Worm (Caenorhabditis elegans) whole organism, young adult: ENCODE results near the gene mpdu-1.

ENCODE experiments used
- D2030.7 ChIP-seq: fragments of 200-800 bp; sonication (Bioruptor generic); IDR thresholded peaks from 2 replicates; pipeline ENCODE4 v1.3.6; 2022; ENCODE audit warnings: missing genetic modification reagents, missing genetic modification characterization, missing compliant biosample characterization
- F22D6.2 ChIP-seq: sonication (generic microtip); optimal IDR thresholded peaks from 2 replicates; lab custom pipeline; 2016; ENCODE audit warnings: mild to moderate bottlenecking, missing genetic modification characterization, missing compliant biosample characterization
- F33H1.4 ChIP-seq: fragments of 200-800 bp; sonication (Bioruptor generic); IDR thresholded peaks from 2 replicates; pipeline ENCODE4 v1.3.6; 2022; ENCODE audit warnings: missing genetic modification reagents, missing genetic modification characterization, missing compliant biosample characterization
- F39B2.1 ChIP-seq: fragments of 200-800 bp; sonication (Bioruptor generic); IDR thresholded peaks from 2 replicates; pipeline ENCODE4 v1.3.6; 2022; ENCODE audit warnings: missing genetic modification reagents, missing genetic modification characterization, missing compliant biosample characterization
- F55B11.4 ChIP-seq: sonication (generic microtip); optimal IDR thresholded peaks from 2 replicates; lab custom pipeline; 2016; ENCODE audit warnings: missing compliant biosample characterization, missing genetic modification characterization, borderline replicate concordance; ENCODE audit not compliant: insufficient read depth
- T07F8.4 ChIP-seq: sonication (generic microtip); optimal IDR thresholded peaks from 2 replicates; lab custom pipeline; 2016; ENCODE audit warnings: mild to moderate bottlenecking, missing genetic modification characterization, moderate library complexity, missing compliant biosample characterization
- Y79H2A.3 ChIP-seq: fragments of 200-800 bp; sonication (Bioruptor generic); conservative IDR thresholded peaks from 2 replicates; pipeline ENCODE4 v1.3.6; 2022; ENCODE audit warnings: missing genetic modification reagents, missing genetic modification characterization, missing compliant biosample characterization
- aptf-3 ChIP-seq: fragments of 200-800 bp; sonication (Bioruptor generic); IDR thresholded peaks from 2 replicates; pipeline ENCODE4 v1.3.6; 2022; ENCODE audit warnings: missing genetic modification characterization, missing compliant biosample characterization
- atf-7 ChIP-seq: sonication (generic microtip); optimal IDR thresholded peaks from 2 replicates; lab custom pipeline; 2017; ENCODE audit warnings: mild to moderate bottlenecking, missing genetic modification characterization, missing compliant biosample characterization
- bed-1 ChIP-seq: fragments of 200-800 bp; sonication (Bioruptor generic); IDR thresholded peaks from 2 replicates; pipeline ENCODE4 v1.3.6; 2022; ENCODE audit warnings: missing genetic modification reagents, missing genetic modification characterization, missing compliant biosample characterization
- ccch-3 ChIP-seq: fragments of 200-800 bp; sonication (Bioruptor generic); optimal IDR thresholded peaks from 2 replicates; lab custom pipeline; 2018; ENCODE audit warnings: mild to moderate bottlenecking, missing genetic modification characterization, missing compliant biosample characterization
- cebp-2 ChIP-seq: fragments of 200-800 bp; sonication (Bioruptor generic); IDR thresholded peaks from 2 replicates; pipeline ENCODE4 v1.3.6; 2022; ENCODE audit warnings: missing genetic modification characterization, missing compliant biosample characterization
- ceh-27 ChIP-seq: fragments of 200-800 bp; sonication (Bioruptor generic); optimal IDR thresholded peaks from 2 replicates; lab custom pipeline; 2018; ENCODE audit warnings: mild to moderate bottlenecking, missing genetic modification characterization, moderate library complexity, missing compliant biosample characterization
- ceh-79 ChIP-seq: sonication (generic microtip); optimal IDR thresholded peaks from 2 replicates; lab custom pipeline; 2017; ENCODE audit warnings: mild to moderate bottlenecking, missing genetic modification characterization, missing compliant biosample characterization
- efl-1 ChIP-seq: fragments of 150-350 bp; optimal IDR thresholded peaks from 2 replicates; lab custom pipeline; 2014; ENCODE audit warnings: missing biosample characterization, missing genetic modification reagents, missing genetic modification characterization
- ets-4 ChIP-seq: fragments of 200-800 bp; sonication (Bioruptor generic); optimal IDR thresholded peaks from 2 replicates; lab custom pipeline; 2018; ENCODE audit warnings: mild to moderate bottlenecking, missing genetic modification characterization, missing compliant biosample characterization
- fkh-3 ChIP-seq: sonication (generic microtip); optimal IDR thresholded peaks from 2 replicates; lab custom pipeline; 2016; ENCODE audit warnings: mild to moderate bottlenecking, missing genetic modification characterization, missing compliant biosample characterization
- hrde-1 ChIP-seq: sonication (generic microtip); optimal IDR thresholded peaks from 2 replicates; lab custom pipeline; 2016; ENCODE audit warnings: missing genetic modification characterization, mild to moderate bottlenecking, missing compliant biosample characterization, moderate library complexity, missing genotype, missing genetic modification reagents, borderline replicate concordance
- hsf-1 ChIP-seq: fragments of 200-800 bp; sonication (Bioruptor generic); IDR thresholded peaks from 2 replicates; pipeline ENCODE4 v1.3.6; 2022; ENCODE audit warnings: missing genetic modification reagents, missing genetic modification characterization, missing compliant biosample characterization
- lag-1 ChIP-seq: fragments of 200-800 bp; sonication (Bioruptor generic); IDR thresholded peaks from 2 replicates; pipeline ENCODE4 v1.3.6; 2022; ENCODE audit warnings: missing genetic modification reagents, missing genetic modification characterization, missing compliant biosample characterization
- let-526 ChIP-seq: fragments of 200-800 bp; sonication (Bioruptor generic); IDR thresholded peaks from 2 replicates; pipeline ENCODE4 v1.3.6; 2022; ENCODE audit warnings: missing genetic modification reagents, missing genetic modification characterization, missing compliant biosample characterization
- lin-54 ChIP-seq: fragments of 200-800 bp; sonication (Bioruptor generic); optimal IDR thresholded peaks from 2 replicates; lab custom pipeline; 2018; ENCODE audit warnings: mild to moderate bottlenecking, missing genetic modification characterization, missing compliant biosample characterization
- lsl-1 ChIP-seq: fragments of 200-800 bp; sonication (Bioruptor generic); optimal IDR thresholded peaks from 2 replicates; lab custom pipeline; 2018; ENCODE audit warnings: mild to moderate bottlenecking, missing genetic modification characterization, moderate library complexity, missing compliant biosample characterization
- madf-6 ChIP-seq: fragments of 200-800 bp; sonication (Bioruptor generic); IDR thresholded peaks from 2 replicates; pipeline ENCODE4 v1.3.6; 2022; ENCODE audit warnings: missing genetic modification reagents, missing genetic modification characterization, missing compliant biosample characterization
- madf-8 ChIP-seq: fragments of 200-800 bp; sonication (Bioruptor generic); conservative IDR thresholded peaks from 2 replicates; pipeline ENCODE4 v1.3.6; 2022; ENCODE audit warnings: missing genetic modification reagents, missing genetic modification characterization, missing compliant biosample characterization
- nhr-179 ChIP-seq: sonication (generic microtip); optimal IDR thresholded peaks from 2 replicates; lab custom pipeline; 2016; ENCODE audit warnings: mild to moderate bottlenecking, missing genetic modification characterization, missing compliant biosample characterization
- pha-4 ChIP-seq: fragments of 150-350 bp; sonication (generic microtip); optimal IDR thresholded peaks from 2 replicates; lab custom pipeline; 2014; ENCODE audit warnings: missing biosample characterization, missing genetic modification reagents, missing genetic modification characterization
- sea-2 ChIP-seq: fragments of 200-800 bp; sonication (Bioruptor generic); IDR thresholded peaks from 2 replicates; pipeline ENCODE4 v1.3.6; 2022; ENCODE audit warnings: missing genetic modification characterization, missing compliant biosample characterization
- snpc-1.1 ChIP-seq: sonication (generic microtip); optimal IDR thresholded peaks from 2 replicates; lab custom pipeline; 2017; ENCODE audit warnings: missing genetic modification characterization, mild to moderate bottlenecking, missing compliant biosample characterization, antibody characterized with exemption, moderate library complexity, missing genotype, missing genetic modification reagents; ENCODE audit not compliant: insufficient read depth
- snpc-1.3 ChIP-seq: sonication (generic microtip); optimal IDR thresholded peaks from 2 replicates; lab custom pipeline; 2017; ENCODE audit warnings: missing genetic modification characterization, mild to moderate bottlenecking, missing compliant biosample characterization, antibody characterized with exemption, moderate library complexity, missing genotype, missing genetic modification reagents; ENCODE audit not compliant: insufficient read depth
- snpc-4 ChIP-seq, 5 experiments: fragments of 150-350 bp in 1 of 5; sonication (generic microtip) in 4 of 5; optimal IDR thresholded peaks; 2 replicates each; lab custom pipeline; 2014 to 2018; ENCODE audit warnings: missing genetic modification characterization in 5 of 5, missing biosample characterization in 3 of 5, antibody characterized with exemption in 2 of 5, mild to moderate bottlenecking in 2 of 5, missing compliant biosample characterization in 2 of 5, missing genotype in 2 of 5, moderate library complexity in 2 of 5, missing genetic modification reagents in 1 of 5
- somi-1 ChIP-seq: fragments of 200-800 bp; sonication (Bioruptor generic); optimal IDR thresholded peaks from 2 replicates; lab custom pipeline; 2018; ENCODE audit warnings: mild to moderate bottlenecking, missing genetic modification characterization, missing compliant biosample characterization
- tlf-1 ChIP-seq: fragments of 200-800 bp; sonication (Bioruptor generic); optimal IDR thresholded peaks from 2 replicates; lab custom pipeline; 2018; ENCODE audit warnings: mild to moderate bottlenecking, missing genetic modification characterization, missing compliant biosample characterization
- xnd-1 ChIP-seq: sonication (generic microtip); optimal IDR thresholded peaks from 2 replicates; lab custom pipeline; 2016; ENCODE audit warnings: missing genotype, missing genetic modification reagents, missing genetic modification characterization, missing compliant biosample characterization
- ztf-18 ChIP-seq: sonication (generic microtip); optimal IDR thresholded peaks from 2 replicates; lab custom pipeline; 2016; ENCODE audit warnings: missing genotype, mild to moderate bottlenecking, missing genetic modification characterization, missing compliant biosample characterization

mpdu-1 gene

DNA sequence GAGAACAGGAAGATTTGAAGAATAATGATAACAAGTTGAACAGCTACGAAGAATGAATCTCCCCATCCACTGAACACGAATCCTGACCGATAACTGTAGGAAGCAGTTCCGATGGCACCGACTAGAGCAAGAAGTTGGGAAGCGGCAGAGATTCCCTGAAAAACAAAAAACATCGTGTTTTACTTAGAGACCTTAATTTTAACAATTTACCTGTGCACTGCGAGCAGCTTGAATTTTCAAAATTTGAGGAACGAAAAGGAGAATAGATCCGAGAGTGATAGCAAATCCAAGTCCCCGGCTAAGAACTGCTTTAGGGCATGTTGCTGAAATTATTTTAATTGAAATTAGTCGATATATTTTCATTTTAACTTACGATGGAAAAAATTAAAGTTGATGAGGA lies 261 bp downstream of the mpdu-1 start:
- TF ChIP-seq bed-1 (GFP tag; lab: Robert Waterston, UW) (no peak), cebp-2 (GFP tag; lab: Robert Waterston, UW) (no peak), ceh-79 (tag; lab: Kevin White, UChicago) (no peak), F39B2.1 (GFP tag; lab: Robert Waterston, UW) (no peak), let-526 (GFP tag; lab: Robert Waterston, UW) (no peak), ets-4 (no peak), hsf-1 (no peak), lsl-1 (GFP tag; lab: Kevin White, UChicago) (no peak), tlf-1 (GFP tag; lab: Kevin White, UChicago) (no peak), efl-1 (GFP tag; lab: Kevin White, UChicago) (no peak), ccch-3 (no peak), Y79H2A.3 (GFP tag; lab: Robert Waterston, UW) (no peak)
- TF ChIP-seq, all 124 proteins: peak for 0

DNA sequence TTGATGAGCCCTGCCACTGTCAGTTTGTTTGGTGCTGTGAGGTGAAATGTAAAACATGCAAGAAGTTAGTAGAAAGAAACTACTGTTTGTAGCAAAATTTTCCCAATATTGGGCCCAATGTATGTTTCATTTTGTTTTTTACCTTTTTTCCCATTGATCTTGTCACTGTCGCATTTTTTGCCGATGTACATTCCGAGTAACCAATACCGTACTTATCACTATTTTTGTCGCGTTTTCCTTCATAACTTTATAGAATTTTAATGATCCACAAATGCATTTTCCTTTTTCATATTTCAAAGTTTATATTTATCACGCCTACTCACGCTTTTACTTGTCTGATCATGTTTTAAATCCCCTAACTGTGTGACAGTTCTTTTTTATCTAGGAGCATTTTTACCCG lies 1.2 kb downstream of the mpdu-1 start:
- no peak for TF ChIP-seq Y79H2A.3 (GFP tag; lab: Robert Waterston, UW)
- TF ChIP-seq F22D6.2 (tag; lab: Kevin White, UChicago) = no peak
- TF ChIP-seq ztf-18 = peak; percentile 25
- peak; percentile 19; the same call in 1 of the 2 replicates for TF ChIP-seq madf-6
- no peak for TF ChIP-seq F55B11.4 (tag; lab: Kevin White, UChicago)
- TF ChIP-seq snpc-4 (GFP tag; optimal IDR thresholded peaks at IDR 0.05; lab: Kevin White, UChicago) = no peak
- peak in 1 of 4 experiments; percentile 35 for TF ChIP-seq snpc-4 (tag; optimal IDR thresholded peaks at IDR 0.05; lab: Kevin White, UChicago)
- peak; percentile 14 for TF ChIP-seq lin-54 (GFP tag; lab: Kevin White, UChicago)
- TF ChIP-seq somi-1 (GFP tag; lab: Kevin White, UChicago) = no peak
- TF ChIP-seq hrde-1 = peak; percentile 39
- no peak for TF ChIP-seq atf-7 (tag; lab: Kevin White, UChicago)
- no peak for TF ChIP-seq lag-1 (GFP tag; lab: Robert Waterston, UW)
- TF ChIP-seq, all 124 proteins: peak for 5

DNA sequence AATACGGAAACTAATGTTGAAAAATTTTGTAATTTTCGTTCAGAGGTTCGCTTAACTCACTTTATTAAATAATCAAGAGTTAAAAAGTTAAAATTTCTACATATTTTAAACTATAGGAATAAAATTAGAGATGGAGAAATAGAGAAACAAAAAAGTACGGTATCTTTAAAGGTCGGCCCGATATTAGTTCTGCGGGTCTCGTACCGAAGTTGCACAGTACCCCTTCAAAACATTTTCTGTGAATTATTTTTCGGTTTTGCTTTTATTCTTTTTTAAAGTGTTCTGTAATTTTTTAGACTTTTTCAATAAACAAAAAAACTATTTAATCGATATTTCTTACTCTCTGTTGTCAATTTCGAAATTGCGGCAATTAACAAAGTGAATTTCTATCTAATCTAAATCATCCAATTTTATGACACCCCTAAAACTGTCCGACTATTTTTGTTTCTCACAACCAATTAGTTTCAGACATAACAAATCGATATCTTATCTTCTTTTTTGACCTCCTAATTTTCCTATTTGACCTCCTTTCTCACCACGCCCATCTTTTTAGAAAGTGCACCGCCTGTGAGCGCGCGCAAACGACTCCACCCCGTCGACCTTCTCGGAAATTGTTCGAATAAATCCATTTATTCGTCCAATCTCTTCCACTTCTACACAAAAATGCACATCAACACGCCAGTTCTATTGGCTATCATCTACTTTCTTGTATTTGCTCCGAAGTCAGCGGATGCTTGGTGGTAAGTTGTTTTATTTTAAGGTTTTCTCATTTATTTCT lies 3.3 kb downstream of the mpdu-1 start, which contains the start of gene mom-2:
Gene mom-2, plus strand, starts transcription at position 554 of the 778 bp plus-strand sequence.
- TF ChIP-seq madf-6 (peak; percentile 79), F55B11.4 (tag; lab: Kevin White, UChicago) (no peak), ztf-18 (peak; percentile 38), lsl-1 (GFP tag; lab: Kevin White, UChicago) (peak; percentile 93), efl-1 (GFP tag; lab: Kevin White, UChicago) (peak; percentile 75), D2030.7 (GFP tag; lab: Robert Waterston, UW) (peak; percentile 29; the same call in 1 of the 2 replicates), F33H1.4 (GFP tag; lab: Robert Waterston, UW) (peak; percentile 86), pha-4 (no peak), xnd-1 (tag; lab: Kevin White, UChicago) (peak; percentile 81), aptf-3 (GFP tag; lab: Robert Waterston, UW) (no peak), madf-8 (peak; percentile 32), snpc-1.3 (peak; percentile 4)

DNA sequence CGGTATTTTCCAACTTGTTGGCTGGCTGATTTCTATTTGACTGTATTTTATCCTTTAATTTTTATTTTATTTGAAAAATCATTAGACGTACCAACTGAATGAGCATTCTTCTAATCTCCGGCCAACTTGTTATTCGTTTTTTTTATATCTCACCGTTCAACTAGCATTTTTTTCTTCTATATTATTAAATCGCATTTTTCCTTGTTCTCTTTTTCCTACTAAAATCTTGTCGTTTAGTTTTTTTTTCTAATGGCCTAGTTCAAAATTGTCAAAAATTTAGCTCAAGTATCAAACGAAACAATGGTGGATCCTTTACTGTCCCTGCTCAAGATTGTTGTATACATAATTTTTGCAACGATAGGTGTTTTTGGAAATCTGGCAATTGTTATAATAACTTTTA lies 7.6 kb downstream of the mpdu-1 start, which contains the start of gene srsx-22:
Gene srsx-22, plus strand, starts transcription at position 301 of the 400 bp plus-strand sequence.
- TF ChIP-seq snpc-1.1 = no peak
- TF ChIP-seq T07F8.4 (tag; lab: Kevin White, UChicago) = no peak
- no peak for TF ChIP-seq ceh-27
- TF ChIP-seq fkh-3 (tag; lab: Kevin White, UChicago) = no peak
- TF ChIP-seq sea-2 (GFP tag; lab: Robert Waterston, UW) = no peak
- TF ChIP-seq nhr-179 (tag; lab: Kevin White, UChicago) = no peak
- no peak for TF ChIP-seq cebp-2 (GFP tag; lab: Robert Waterston, UW)
